Fruit fly (Drosophila melanogaster) whole organism, prepupa: ENCODE data around the gene Tsp86D.

Source experiments
- Blimp-1 ChIP-seq: fragments of 200-800 bp; sonication (Bioruptor generic); optimal IDR thresholded peaks from 3 replicates; lab custom pipeline; 2017; ENCODE audit warnings: missing biosample characterization, missing genetic modification characterization, mild to moderate bottlenecking, moderate library complexity, missing genetic modification reagents
- CG16779 ChIP-seq: fragments of 200-800 bp; sonication (Bioruptor generic); optimal IDR thresholded peaks from 3 replicates; lab custom pipeline; 2017; ENCODE audit warnings: missing biosample characterization, mild to moderate bottlenecking, missing genetic modification characterization
- CG6792 ChIP-seq: fragments of 200-800 bp; sonication (Bioruptor generic); optimal IDR thresholded peaks from 3 replicates; lab custom pipeline; 2016; ENCODE audit warnings: missing biosample characterization, missing genetic modification characterization
- CG6854 ChIP-seq: fragments of 200-800 bp; sonication (Bioruptor generic); optimal IDR thresholded peaks from 2 replicates; lab custom pipeline; 2017; ENCODE audit warnings: missing biosample characterization, mild to moderate bottlenecking, missing genetic modification characterization
- CG8119 ChIP-seq: fragments of 200-800 bp; sonication (Bioruptor generic); IDR thresholded peaks from 3 replicates; pipeline ENCODE4 v1.3.6; 2022; ENCODE audit warnings: missing biosample characterization, missing genetic modification characterization
- Ets96B ChIP-seq: fragments of 200-800 bp; optimal IDR thresholded peaks from 2 replicates; lab custom pipeline; 2019; ENCODE audit warnings: missing biosample characterization, mild to moderate bottlenecking, missing genetic modification characterization, moderate library complexity
- Met ChIP-seq: fragments of 200-800 bp; sonication (Bioruptor generic); optimal IDR thresholded peaks from 3 replicates; lab custom pipeline; 2016; ENCODE audit warnings: missing biosample characterization, missing genetic modification characterization
- OdsH ChIP-seq: fragments of 200-800 bp; sonication (Bioruptor generic); optimal IDR thresholded peaks from 3 replicates; lab custom pipeline; 2016; ENCODE audit warnings: missing biosample characterization, missing genetic modification characterization
- cyc ChIP-seq: fragments of 200-800 bp; sonication (Bioruptor generic); optimal IDR thresholded peaks from 3 replicates; lab custom pipeline; 2016; ENCODE audit warnings: missing biosample characterization, missing genetic modification characterization

- no peak for TF ChIP-seq cyc
- no peak for TF ChIP-seq Blimp-1
- TF ChIP-seq OdsH (GFP tag; lab: Kevin White, UChicago) = no peak
- no peak for TF ChIP-seq Met (GFP tag; lab: Kevin White, UChicago)
- TF ChIP-seq CG16779 (tag; lab: Kevin White, UChicago) = no peak
- TF ChIP-seq CG6854 (GFP tag; lab: Kevin White, UChicago) = no peak
- no peak for TF ChIP-seq CG8119 (GFP tag; lab: Robert Waterston, UW)
- TF ChIP-seq CG6792 (GFP tag; lab: Kevin White, UChicago) = no peak
- no peak for TF ChIP-seq Ets96B
Observed at dm6 chr3R:10877808-10878207, 9.3 kb downstream of the Tsp86D start.
